Worm (Caenorhabditis elegans) whole organism, mixed stage, embryonic: Measurements from ENCODE around the gene flp-10.

Experiments
- ces-1 ChIP-seq: fragments of 150-350 bp; optimal IDR thresholded peaks from 2 replicates; lab custom pipeline; 2014; ENCODE audit warnings: missing biosample characterization, missing genetic modification reagents, missing genetic modification characterization
- elt-1 ChIP-seq: sonication (generic microtip); optimal IDR thresholded peaks from 2 replicates; lab custom pipeline; 2017; ENCODE audit warnings: missing genetic modification characterization, mild to moderate bottlenecking, missing compliant biosample characterization, antibody characterized with exemption, moderate library complexity, borderline replicate concordance; ENCODE audit not compliant: insufficient read depth
- lin-13 ChIP-seq: fragments of 150-350 bp; optimal IDR thresholded peaks from 2 replicates; lab custom pipeline; 2014; ENCODE audit warnings: missing biosample characterization, missing genetic modification characterization
- lsy-2 ChIP-seq: fragments of 150-350 bp; optimal IDR thresholded peaks from 2 replicates; lab custom pipeline; 2014; ENCODE audit warnings: missing biosample characterization, missing genetic modification characterization
- mab-5 ChIP-seq: fragments of 150-350 bp; optimal IDR thresholded peaks from 2 replicates; lab custom pipeline; 2014; ENCODE audit warnings: missing biosample characterization, missing genetic modification characterization
- mep-1 ChIP-seq: fragments of 150-350 bp; optimal IDR thresholded peaks from 2 replicates; lab custom pipeline; 2017; ENCODE audit warnings: missing biosample characterization, missing genetic modification reagents, missing genetic modification characterization, inconsistent platforms
- nhr-12 ChIP-seq: fragments of 150-350 bp; optimal IDR thresholded peaks from 2 replicates; lab custom pipeline; 2014; ENCODE audit warnings: missing biosample characterization, missing genetic modification characterization
- nhr-237 ChIP-seq: fragments of 150-350 bp; optimal IDR thresholded peaks from 2 replicates; lab custom pipeline; 2014; ENCODE audit warnings: missing biosample characterization, missing genetic modification characterization
- sem-2 ChIP-seq: fragments of 200-800 bp; sonication (Bioruptor generic); optimal IDR thresholded peaks from 2 replicates; lab custom pipeline; 2018; ENCODE audit warnings: mild to moderate bottlenecking, missing genetic modification characterization, missing compliant biosample characterization
- snpc-4 ChIP-seq: fragments of 150-350 bp; optimal IDR thresholded peaks from 2 replicates; lab custom pipeline; 2014; ENCODE audit warnings: missing biosample characterization, missing genetic modification characterization
- unc-39 ChIP-seq: fragments of 150-350 bp; optimal IDR thresholded peaks from 2 replicates; lab custom pipeline; 2014; ENCODE audit warnings: missing biosample characterization, missing genetic modification characterization
- zip-8 ChIP-seq: fragments of 150-350 bp; optimal IDR thresholded peaks from 2 replicates; lab custom pipeline; 2014; ENCODE audit warnings: missing biosample characterization, missing genetic modification characterization
- ztf-11 ChIP-seq: fragments of 150-350 bp; optimal IDR thresholded peaks from 2 replicates; lab custom pipeline; 2014; ENCODE audit warnings: missing biosample characterization, missing genetic modification characterization

DNA sequence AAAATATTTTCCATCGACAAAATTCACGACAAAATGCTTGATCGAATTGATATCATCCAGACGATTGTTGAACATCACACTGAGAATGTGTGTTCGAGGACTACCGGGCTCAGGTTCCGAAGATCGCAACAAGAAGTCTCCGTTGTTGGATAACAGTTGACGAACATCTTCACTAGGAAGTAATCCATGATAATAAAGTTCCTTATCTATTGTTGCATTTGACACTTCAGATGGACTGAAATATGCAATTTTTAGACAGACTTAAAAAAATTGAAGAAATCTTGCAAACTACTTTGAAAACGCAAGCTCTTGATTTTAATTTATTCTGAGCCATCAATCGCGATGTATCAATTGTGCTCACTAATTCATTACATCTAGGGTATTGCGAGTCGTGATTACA is 8.5 kb downstream of the flp-10 start:
- TF ChIP-seq unc-39 (tag; lab: Kevin White, UChicago) (no peak), mep-1 (tag; lab: Kevin White, UChicago) (no peak), nhr-12 (tag; lab: Kevin White, UChicago) (no peak), lsy-2 (tag; lab: Kevin White, UChicago) (no peak), zip-8 (tag; lab: Kevin White, UChicago) (no peak), ztf-11 (tag; lab: Kevin White, UChicago) (no peak), snpc-4 (tag; lab: Kevin White, UChicago) (no peak), elt-1 (tag; lab: Kevin White, UChicago) (no peak), sem-2 (GFP tag; lab: Kevin White, UChicago) (no peak), mab-5 (tag; lab: Kevin White, UChicago) (no peak), ces-1 (GFP tag; lab: Kevin White, UChicago) (no peak), nhr-237 (tag; lab: Kevin White, UChicago) (no peak), lin-13 (tag; lab: Kevin White, UChicago) (no peak)
